Fruit fly (Drosophila melanogaster): ENCODE data around the gene bin.
A peak's percentile ranks its signal among the peaks of the same experiment; 100 is the strongest.

bin gene

dm6 chr3L:6994464-6995363 lies 4.3 kb downstream of the bin start:
- peak; percentile 70 for TF ChIP-seq Myc (optimal IDR thresholded peaks at IDR 0.05)

DNA sequence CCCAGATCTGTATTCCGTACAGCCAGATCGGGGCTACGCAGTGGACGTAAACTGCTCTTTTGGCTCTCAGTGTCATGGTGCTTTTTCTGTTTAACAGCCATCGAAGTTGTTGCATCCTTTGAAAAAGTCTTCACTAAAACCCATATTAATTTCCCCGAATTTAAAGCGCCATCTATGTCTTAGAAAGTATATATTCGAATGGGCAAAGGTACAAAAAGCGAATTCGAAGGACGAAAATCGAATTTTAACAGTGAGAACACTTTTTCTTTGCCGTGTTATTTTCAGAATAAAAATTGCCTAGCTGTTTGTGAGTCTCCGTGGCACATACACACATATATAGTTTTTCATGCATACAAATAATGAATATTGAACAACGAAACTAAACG lies 4.9 kb downstream of the bin start:
- TF ChIP-seq Myc (optimal IDR thresholded peaks at IDR 0.05), result peak; percentile 44
- TF ChIP-seq CG32264 (GFP tag; optimal IDR thresholded peaks at IDR 0.05), result no peak
- TF ChIP-seq psq (GFP tag; optimal IDR thresholded peaks at IDR 0.05), result no peak
- TF ChIP-seq rgr (GFP tag; optimal IDR thresholded peaks at IDR 0.05), result no peak
- no peak for TF ChIP-seq br (GFP tag; optimal IDR thresholded peaks at IDR 0.05)
- no peak for TF ChIP-seq pan (optimal IDR thresholded peaks at IDR 0.05)

DNA sequence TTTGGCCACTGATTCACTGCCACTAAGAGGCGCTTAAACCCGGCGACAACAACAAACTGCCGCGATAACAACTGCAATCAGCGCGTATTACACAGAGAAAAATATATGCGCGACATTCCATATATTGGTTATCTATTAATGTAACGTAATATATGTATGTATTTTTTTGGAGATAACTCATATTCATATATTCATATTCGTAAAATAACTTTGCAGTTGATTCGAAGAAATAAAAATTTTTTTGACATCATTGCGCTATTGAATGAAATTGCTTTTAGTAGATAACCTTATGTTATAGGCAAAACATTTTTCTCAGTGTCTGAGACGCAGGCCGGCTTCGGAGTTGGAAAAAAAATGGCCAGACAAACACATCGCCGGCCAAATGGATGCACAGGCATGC lies 6.5 kb downstream of the bin start:
- TF ChIP-seq psq (GFP tag; optimal IDR thresholded peaks at IDR 0.05) (peak; percentile 0), tai (GFP tag; optimal IDR thresholded peaks at IDR 0.05) (no peak), Hr83 (GFP tag; optimal IDR thresholded peaks at IDR 0.05; ENCODE audit: poor library complexity, severe bottlenecking) (no peak), foxo (GFP tag; optimal IDR thresholded peaks at IDR 0.05) (peak in 1 of 2 experiments; percentile 29), h (GFP tag; optimal IDR thresholded peaks at IDR 0.05) (peak; percentile 26), br (GFP tag; optimal IDR thresholded peaks at IDR 0.05) (peak; percentile 9), Hr78 (GFP tag; optimal IDR thresholded peaks at IDR 0.05) (no peak), Sp1 (GFP tag; optimal IDR thresholded peaks at IDR 0.05) (peak; percentile 7), sage (GFP tag; optimal IDR thresholded peaks at IDR 0.05) (no peak), N (GFP tag; optimal IDR thresholded peaks at IDR 0.05) (no peak), HLH106 (tag; optimal IDR thresholded peaks at IDR 0.05) (peak; percentile 31), woc (GFP tag; optimal IDR thresholded peaks at IDR 0.05) (no peak), fru (GFP tag; optimal IDR thresholded peaks at IDR 0.05) (peak; percentile 16), Vsx2 (GFP tag; optimal IDR thresholded peaks at IDR 0.05; ENCODE audit: partially characterized antibody) (no peak), CrebA (GFP tag; optimal IDR thresholded peaks at IDR 0.05; ENCODE audit: borderline replicate concordance) (no peak), OdsH (GFP tag; optimal IDR thresholded peaks at IDR 0.05) (peak; percentile 22), dl (GFP tag; optimal IDR thresholded peaks at IDR 0.05; ENCODE audit: insufficient read depth in 1 of 2, partially characterized antibody in 2 of 2) (no peak), ey (GFP tag; optimal IDR thresholded peaks at IDR 0.05) (peak; percentile 13), Dfd (GFP tag; optimal IDR thresholded peaks at IDR 0.05) (no peak), rgr (GFP tag; optimal IDR thresholded peaks at IDR 0.05) (peak; percentile 28), Myc (optimal IDR thresholded peaks at IDR 0.05) (no peak), CG9705 (GFP tag; optimal IDR thresholded peaks at IDR 0.05) (no peak)

- TF ChIP-seq Vsx2 (GFP tag; optimal IDR thresholded peaks at IDR 0.05; ENCODE audit: partially characterized antibody) (no peak), CG9705 (GFP tag; optimal IDR thresholded peaks at IDR 0.05) (no peak)
Measured at dm6 chr3L:6997410-6997809, 7.0 kb downstream of the bin start.

- no peak for TF ChIP-seq ey (GFP tag; optimal IDR thresholded peaks at IDR 0.05)
- TF ChIP-seq CrebA (GFP tag; optimal IDR thresholded peaks at IDR 0.05; ENCODE audit: borderline replicate concordance), result no peak
- no peak for TF ChIP-seq GATAd (GFP tag; optimal IDR thresholded peaks at IDR 0.05)
- TF ChIP-seq Sp1 (GFP tag; optimal IDR thresholded peaks at IDR 0.05), result no peak
- TF ChIP-seq dmrt93B (GFP tag; optimal IDR thresholded peaks at IDR 0.05), result no peak
- TF ChIP-seq tai (GFP tag; optimal IDR thresholded peaks at IDR 0.05), result no peak
- TF ChIP-seq sv (GFP tag; optimal IDR thresholded peaks at IDR 0.05), result no peak
- no peak for TF ChIP-seq Hr83 (GFP tag; optimal IDR thresholded peaks at IDR 0.05; ENCODE audit: poor library complexity, severe bottlenecking)
- TF ChIP-seq brk (GFP tag; optimal IDR thresholded peaks at IDR 0.05), result no peak
- no peak for TF ChIP-seq Dif (GFP tag; optimal IDR thresholded peaks at IDR 0.05; ENCODE audit: partially characterized antibody)
- no peak for TF ChIP-seq Mio (GFP tag; optimal IDR thresholded peaks at IDR 0.05)
- no peak for TF ChIP-seq HLH106 (tag; optimal IDR thresholded peaks at IDR 0.05)
- TF ChIP-seq rgr (GFP tag; optimal IDR thresholded peaks at IDR 0.05), result no peak
- TF ChIP-seq Vsx2 (GFP tag; optimal IDR thresholded peaks at IDR 0.05; ENCODE audit: partially characterized antibody), result no peak
- TF ChIP-seq Dfd (GFP tag; optimal IDR thresholded peaks at IDR 0.05), result no peak
- TF ChIP-seq Hnf4 (GFP tag; optimal IDR thresholded peaks at IDR 0.05), result no peak
- TF ChIP-seq N (GFP tag; optimal IDR thresholded peaks at IDR 0.05), result no peak
- TF ChIP-seq Jra (GFP tag; optimal IDR thresholded peaks at IDR 0.05), result no peak
- no peak for TF ChIP-seq pan (optimal IDR thresholded peaks at IDR 0.05)
- no peak for TF ChIP-seq foxo (GFP tag; optimal IDR thresholded peaks at IDR 0.05)
Measured at dm6 chr3L:6998692-6999091, 8.3 kb downstream of the bin start, which contains the start of gene Mp. Mp (plus strand) TSS chr3L:6998843.
